Worm (Caenorhabditis elegans) whole organism, young adult: ENCODE measurements around the gene hsp-12.2.

ENCODE experiments used
- efl-1 ChIP-seq: fragments of 150-350 bp; optimal IDR thresholded peaks from 2 replicates; lab custom pipeline; 2014; ENCODE audit warnings: missing biosample characterization, missing genetic modification reagents, missing genetic modification characterization
- lin-40 ChIP-seq: sonication (generic microtip); optimal IDR thresholded peaks from 2 replicates; lab custom pipeline; 2016; ENCODE audit warnings: missing genetic modification characterization, mild to moderate bottlenecking, missing compliant biosample characterization, missing genotype, missing genetic modification reagents

DNA sequence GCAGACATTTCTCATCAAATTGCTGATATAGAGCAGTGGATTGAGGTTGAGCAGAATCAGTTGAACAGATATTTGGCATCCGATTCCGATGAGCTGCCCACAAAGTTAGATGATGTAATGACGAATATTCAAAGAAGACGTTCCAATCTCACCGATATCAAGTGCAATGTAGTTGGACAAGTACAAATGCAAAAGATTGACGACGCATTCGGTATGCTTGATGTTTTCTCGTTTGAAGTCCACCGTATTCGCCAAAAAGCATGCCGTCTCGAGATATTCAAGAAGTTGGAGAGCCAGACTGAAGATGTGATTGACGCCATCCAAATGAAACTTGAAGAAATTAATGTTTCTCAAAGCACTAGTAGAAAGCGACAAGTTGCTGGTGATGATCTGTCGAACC lies 47.3 kb downstream of the hsp-12.2 start:
- TF ChIP-seq efl-1 (GFP tag; lab: Kevin White, UChicago): no peak
- TF ChIP-seq lin-40 (tag; lab: Kevin White, UChicago): no peak
